Fruit fly (Drosophila melanogaster): ENCODE measurements around the gene CG32645.

Gene CG32645

dm6 chrX:13108144-13108824, 30.7 kb upstream of the CG32645 start, which contains the start of gene Fer3HCH (continued):
- TF ChIP-seq Eip75B (GFP tag; optimal IDR thresholded peaks at IDR 0.05) (no peak), Eip78C (GFP tag) (peak; percentile 52), CG11294 (GFP tag; IDR thresholded peaks at IDR 0.05) (no peak), CG34406 (GFP tag; optimal IDR thresholded peaks at IDR 0.05) (no peak), CG6163 (GFP tag; IDR thresholded peaks at IDR 0.05) (peak; percentile 31; the same call in 1 of the 3 replicates), CG10669 (GFP tag; optimal IDR thresholded peaks at IDR 0.05) (peak; percentile 33), CG8319 (GFP tag; optimal IDR thresholded peaks at IDR 0.05) (no peak)

dm6 chrX:13109583-13110126, 29.3 kb upstream of the CG32645 start:
- TF ChIP-seq svp (GFP tag) (peak; percentile 32), Blimp-1 (GFP tag; optimal IDR thresholded peaks at IDR 0.05) (no peak), CG8119 (GFP tag; IDR thresholded peaks at IDR 0.05) (no peak), eg (GFP tag; IDR thresholded peaks at IDR 0.05) (0 out of 3 replicates have a peak, but pooled peaks have one; percentile 13), esn (GFP tag; optimal IDR thresholded peaks at IDR 0.05) (peak; percentile 14), CG15336 (GFP tag; IDR thresholded peaks at IDR 0.05) (0 out of 2 replicates have a peak, but pooled peaks have one; percentile 19), CG11762 (GFP tag; optimal IDR thresholded peaks at IDR 0.05; ENCODE audit: insufficient read depth) (no peak), Eip93F (GFP tag; optimal IDR thresholded peaks at IDR 0.05) (no peak)

dm6 chrX:13111832-13112231, 27.2 kb upstream of the CG32645 start:
- TF ChIP-seq fkh (GFP tag; optimal IDR thresholded peaks at IDR 0.05) (no peak), Ets21C (GFP tag; optimal IDR thresholded peaks at IDR 0.05) (no peak), CG4318 (GFP tag; optimal IDR thresholded peaks at IDR 0.05) (no peak), eg (GFP tag; IDR thresholded peaks at IDR 0.05) (no peak; the same call in 2 of the 3 replicates), OdsH (GFP tag; optimal IDR thresholded peaks at IDR 0.05) (no peak), CG11902 (GFP tag; optimal IDR thresholded peaks at IDR 0.05) (no peak), ss (GFP tag; optimal IDR thresholded peaks at IDR 0.05) (peak; percentile 64 to 72), CG6854 (GFP tag; optimal IDR thresholded peaks at IDR 0.05) (peak; percentile 53), CG10669 (GFP tag; optimal IDR thresholded peaks at IDR 0.05) (no peak), Sox15 (GFP tag; optimal IDR thresholded peaks at IDR 0.05) (no peak), CG6163 (GFP tag; IDR thresholded peaks at IDR 0.05) (no peak), CG9139 (GFP tag; optimal IDR thresholded peaks at IDR 0.05) (peak; percentile 33), Ets96B (tag; optimal IDR thresholded peaks at IDR 0.05) (no peak), svp (GFP tag) (no peak), Eip93F (GFP tag; optimal IDR thresholded peaks at IDR 0.05) (no peak), Hr39 (GFP tag; optimal IDR thresholded peaks at IDR 0.05) (no peak), CG31627 (GFP tag; optimal IDR thresholded peaks at IDR 0.05) (no peak), Hr38 (GFP tag; optimal IDR thresholded peaks at IDR 0.05) (no peak), vri (GFP tag; optimal IDR thresholded peaks at IDR 0.05) (no peak), CG8119 (GFP tag; IDR thresholded peaks at IDR 0.05) (peak; percentile 75), CG34406 (GFP tag; optimal IDR thresholded peaks at IDR 0.05) (peak; percentile 11), CG11762 (GFP tag; optimal IDR thresholded peaks at IDR 0.05; ENCODE audit: insufficient read depth) (no peak), Lpt (GFP tag; optimal IDR thresholded peaks at IDR 0.05) (no peak), Smox (GFP tag; optimal IDR thresholded peaks at IDR 0.05) (no peak), topi (GFP tag; optimal IDR thresholded peaks at IDR 0.05) (no peak), Eip75B (GFP tag; optimal IDR thresholded peaks at IDR 0.05) (peak; percentile 16), Hr4 (GFP tag; optimal IDR thresholded peaks at IDR 0.05) (no peak), CG8632 (GFP tag; optimal IDR thresholded peaks at IDR 0.05) (no peak), CG3919 (GFP tag; optimal IDR thresholded peaks at IDR 0.05) (no peak), net (GFP tag; optimal IDR thresholded peaks at IDR 0.05) (no peak), pdm3 (GFP tag; optimal IDR thresholded peaks at IDR 0.05) (no peak), CG1621 (tag; optimal IDR thresholded peaks at IDR 0.05) (peak; percentile 15), cyc (GFP tag; optimal IDR thresholded peaks at IDR 0.05) (no peak), fd85E (GFP tag; optimal IDR thresholded peaks at IDR 0.05) (no peak), spab (GFP tag; optimal IDR thresholded peaks at IDR 0.05) (no peak), CG16779 (tag; optimal IDR thresholded peaks at IDR 0.05) (no peak), CG6276 (GFP tag; optimal IDR thresholded peaks at IDR 0.05) (peak; percentile 67), Eip78C (GFP tag) (peak; percentile 58), achi (GFP tag; optimal IDR thresholded peaks at IDR 0.05) (no peak), dsx (GFP tag; optimal IDR thresholded peaks at IDR 0.05; ENCODE audit: poor library complexity, severe bottlenecking) (peak; percentile 40), CG15336 (GFP tag; IDR thresholded peaks at IDR 0.05) (peak; percentile 68), Blimp-1 (GFP tag; optimal IDR thresholded peaks at IDR 0.05) (peak; percentile 28)

Measured in whole organism, prepupa.